Worm (Caenorhabditis elegans) whole organism, L1 larva: ENCODE results near the gene smex-1.
A peak's percentile ranks its signal among the peaks of the same experiment; 100 is the strongest.

Experiments
- C16A3.4 ChIP-seq: fragments of 150-350 bp; optimal IDR thresholded peaks from 2 replicates; lab custom pipeline; 2014; ENCODE audit warnings: missing biosample characterization, missing genetic modification characterization
- C34B4.2 ChIP-seq: sonication (generic microtip); optimal IDR thresholded peaks from 2 replicates; lab custom pipeline; 2017; ENCODE audit warnings: mild to moderate bottlenecking, missing genetic modification characterization, missing compliant biosample characterization
- aha-1 ChIP-seq: fragments of 150-350 bp; optimal IDR thresholded peaks from 2 replicates; lab custom pipeline; 2014; ENCODE audit warnings: missing biosample characterization, missing genetic modification characterization
- aly-2 ChIP-seq: fragments of 150-350 bp; optimal IDR thresholded peaks from 2 replicates; lab custom pipeline; 2014; ENCODE audit warnings: missing biosample characterization, missing genetic modification characterization
- ama-1 ChIP-seq: fragments of 150-350 bp; optimal IDR thresholded peaks from 2 replicates; lab custom pipeline; 2014
- blmp-1 ChIP-seq: fragments of 150-350 bp; optimal IDR thresholded peaks from 2 replicates; lab custom pipeline; 2014; ENCODE audit warnings: missing biosample characterization, missing genetic modification characterization
- ceh-88 ChIP-seq: fragments of 200-800 bp; sonication (Bioruptor generic); IDR thresholded peaks from 2 replicates; pipeline ENCODE4 v1.3.6; 2022; ENCODE audit warnings: missing genetic modification characterization, missing compliant biosample characterization
- ceh-90 ChIP-seq: sonication (generic microtip); optimal IDR thresholded peaks from 2 replicates; lab custom pipeline; 2016; ENCODE audit warnings: missing genetic modification characterization, missing compliant biosample characterization
- ces-1 ChIP-seq: fragments of 150-350 bp; optimal IDR thresholded peaks from 2 replicates; lab custom pipeline; 2014; ENCODE audit warnings: missing biosample characterization, missing genetic modification reagents, missing genetic modification characterization
- dsc-1 ChIP-seq: sonication (generic microtip); optimal IDR thresholded peaks from 2 replicates; lab custom pipeline; 2016; ENCODE audit warnings: mild to moderate bottlenecking, missing genetic modification characterization, missing compliant biosample characterization
- efl-1 ChIP-seq, 4 experiments: fragments of 150-350 bp; optimal IDR thresholded peaks in 3 of 4; peaks in 1 of 4; 1 replicate in 1 of 4; 2 replicates in 3 of 4; lab custom pipeline; 2014; ENCODE audit warnings: missing biosample characterization in 2 of 4, missing genetic modification characterization in 2 of 4, missing genetic modification reagents in 2 of 4
- efl-3 ChIP-seq: fragments of 200-800 bp; sonication (Bioruptor generic); optimal IDR thresholded peaks from 2 replicates; lab custom pipeline; 2018; ENCODE audit warnings: mild to moderate bottlenecking, missing genetic modification characterization, missing compliant biosample characterization
- egl-13 ChIP-seq: sonication (generic microtip); optimal IDR thresholded peaks from 2 replicates; lab custom pipeline; 2016; ENCODE audit warnings: missing genotype, missing genetic modification reagents, missing genetic modification characterization, missing compliant biosample characterization
- egl-27 ChIP-seq, 2 experiments: fragments of 150-350 bp in 1 of 2; sonication (generic microtip); optimal IDR thresholded peaks; 3 replicates each; lab custom pipeline; 2017 to 2018; ENCODE audit warnings: missing biosample characterization in 2 of 2, missing genetic modification characterization in 2 of 2, missing genetic modification reagents in 2 of 2
- elt-2 ChIP-seq: sonication (generic microtip); optimal IDR thresholded peaks from 2 replicates; lab custom pipeline; 2016; ENCODE audit warnings: missing genetic modification characterization, mild to moderate bottlenecking, inconsistent platforms, missing compliant biosample characterization, missing genetic modification reagents
- ets-5 ChIP-seq: fragments of 200-800 bp; sonication (Bioruptor generic); IDR thresholded peaks from 2 replicates; pipeline ENCODE4 v1.3.6; 2022; ENCODE audit warnings: missing genetic modification characterization, missing compliant biosample characterization
- fkh-10 ChIP-seq: sonication (generic microtip); optimal IDR thresholded peaks from 2 replicates; lab custom pipeline; 2017; ENCODE audit warnings: missing biosample characterization, missing genetic modification reagents, missing genetic modification characterization
- fkh-4 ChIP-seq: sonication (generic microtip); optimal IDR thresholded peaks from 2 replicates; lab custom pipeline; 2016; ENCODE audit warnings: missing compliant biosample characterization, missing genetic modification characterization, borderline replicate concordance
- jun-1 ChIP-seq: fragments of 150-350 bp; optimal IDR thresholded peaks from 2 replicates; lab custom pipeline; 2014; ENCODE audit warnings: missing biosample characterization, missing genetic modification reagents, missing genetic modification characterization
- lin-14 ChIP-seq: fragments of 200-800 bp; sonication (Bioruptor generic); optimal IDR thresholded peaks from 2 replicates; lab custom pipeline; 2018; ENCODE audit warnings: mild to moderate bottlenecking, missing genetic modification characterization, moderate library complexity, missing compliant biosample characterization
- lin-39 ChIP-seq: fragments of 150-350 bp; optimal IDR thresholded peaks from 2 replicates; lab custom pipeline; 2014; ENCODE audit warnings: missing biosample characterization, missing genetic modification reagents, missing genetic modification characterization
- lir-3 ChIP-seq: sonication (generic microtip); optimal IDR thresholded peaks from 2 replicates; lab custom pipeline; 2016; ENCODE audit warnings: mild to moderate bottlenecking, missing genetic modification characterization, moderate library complexity, missing compliant biosample characterization; ENCODE audit not compliant: poor library complexity
- mab-9 ChIP-seq: fragments of 200-800 bp; sonication (Bioruptor generic); IDR thresholded peaks from 2 replicates; pipeline ENCODE4 v1.3.6; 2022; ENCODE audit warnings: missing genetic modification reagents, missing genetic modification characterization, missing compliant biosample characterization
- mdl-1 ChIP-seq, 2 experiments: fragments of 150-350 bp; optimal IDR thresholded peaks; 2 replicates each; lab custom pipeline; 2014 to 2017; ENCODE audit warnings: missing biosample characterization in 2 of 2, missing genetic modification characterization in 2 of 2, inconsistent platforms in 1 of 2
- mef-2 ChIP-seq: fragments of 150-350 bp; optimal IDR thresholded peaks from 2 replicates; lab custom pipeline; 2014; ENCODE audit warnings: missing biosample characterization, missing genetic modification characterization
- nhr-12 ChIP-seq: sonication (generic microtip); optimal IDR thresholded peaks from 2 replicates; lab custom pipeline; 2017; ENCODE audit warnings: missing biosample characterization, missing genetic modification characterization
- nhr-19 ChIP-seq: fragments of 200-800 bp; sonication (Bioruptor generic); conservative IDR thresholded peaks from 2 replicates; pipeline ENCODE4 v1.3.6; 2022; ENCODE audit warnings: missing genetic modification characterization, missing compliant biosample characterization
- nhr-20 ChIP-seq: sonication (generic microtip); optimal IDR thresholded peaks from 2 replicates; lab custom pipeline; 2016; ENCODE audit warnings: mild to moderate bottlenecking, missing genetic modification characterization, missing compliant biosample characterization
- nhr-237 ChIP-seq: fragments of 150-350 bp; optimal IDR thresholded peaks from 2 replicates; lab custom pipeline; 2014; ENCODE audit warnings: missing biosample characterization, missing genetic modification characterization
- nhr-28 ChIP-seq: fragments of 150-350 bp; optimal IDR thresholded peaks from 2 replicates; lab custom pipeline; 2014; ENCODE audit warnings: missing biosample characterization, missing genetic modification characterization
- nhr-47 ChIP-seq: sonication (generic microtip); optimal IDR thresholded peaks from 2 replicates; lab custom pipeline; 2016; ENCODE audit warnings: mild to moderate bottlenecking, missing genetic modification characterization, moderate library complexity, missing compliant biosample characterization
- nhr-76 ChIP-seq: sonication (generic microtip); optimal IDR thresholded peaks from 2 replicates; lab custom pipeline; 2017; ENCODE audit warnings: missing biosample characterization, missing genetic modification characterization
- pax-3 ChIP-seq: fragments of 200-800 bp; sonication (Bioruptor generic); optimal IDR thresholded peaks from 2 replicates; lab custom pipeline; 2018; ENCODE audit warnings: mild to moderate bottlenecking, missing genetic modification characterization, moderate library complexity, missing compliant biosample characterization
- skn-1 ChIP-seq: fragments of 150-350 bp; optimal IDR thresholded peaks from 2 replicates; lab custom pipeline; 2014; ENCODE audit warnings: missing biosample characterization, missing genetic modification characterization
- snu-23 ChIP-seq: sonication (generic microtip); optimal IDR thresholded peaks from 2 replicates; lab custom pipeline; 2016; ENCODE audit warnings: missing genetic modification characterization, missing compliant biosample characterization
- sox-4 ChIP-seq: sonication (generic microtip); optimal IDR thresholded peaks from 2 replicates; lab custom pipeline; 2016; ENCODE audit warnings: missing genetic modification characterization, missing compliant biosample characterization
- sptf-1 ChIP-seq: fragments of 150-350 bp; optimal IDR thresholded peaks from 2 replicates; lab custom pipeline; 2014; ENCODE audit warnings: missing biosample characterization, missing genetic modification characterization
- swsn-7 ChIP-seq: sonication (generic microtip); optimal IDR thresholded peaks from 2 replicates; lab custom pipeline; 2016; ENCODE audit warnings: missing genetic modification characterization, missing compliant biosample characterization
- tbx-2 ChIP-seq: sonication (generic microtip); optimal IDR thresholded peaks from 2 replicates; lab custom pipeline; 2016; ENCODE audit warnings: missing genetic modification characterization, missing compliant biosample characterization
- unc-30 ChIP-seq: sonication (generic microtip); optimal IDR thresholded peaks from 2 replicates; lab custom pipeline; 2017; ENCODE audit warnings: missing biosample characterization, missing genetic modification characterization
- unc-62 ChIP-seq: fragments of 150-350 bp; optimal IDR thresholded peaks from 2 replicates; lab custom pipeline; 2014; ENCODE audit warnings: missing biosample characterization, missing genetic modification reagents, missing genetic modification characterization
- xbp-1 ChIP-seq: sonication (generic microtip); optimal IDR thresholded peaks from 2 replicates; lab custom pipeline; 2016; ENCODE audit warnings: missing genetic modification characterization, missing compliant biosample characterization
- zag-1 ChIP-seq: fragments of 150-350 bp; optimal IDR thresholded peaks from 2 replicates; lab custom pipeline; 2014; ENCODE audit warnings: missing biosample characterization, missing genetic modification characterization
- zip-4 ChIP-seq: fragments of 200-800 bp; sonication (Bioruptor generic); optimal IDR thresholded peaks from 2 replicates; lab custom pipeline; 2018; ENCODE audit warnings: mild to moderate bottlenecking, missing genetic modification characterization, moderate library complexity, missing compliant biosample characterization

smex-1 gene

DNA sequence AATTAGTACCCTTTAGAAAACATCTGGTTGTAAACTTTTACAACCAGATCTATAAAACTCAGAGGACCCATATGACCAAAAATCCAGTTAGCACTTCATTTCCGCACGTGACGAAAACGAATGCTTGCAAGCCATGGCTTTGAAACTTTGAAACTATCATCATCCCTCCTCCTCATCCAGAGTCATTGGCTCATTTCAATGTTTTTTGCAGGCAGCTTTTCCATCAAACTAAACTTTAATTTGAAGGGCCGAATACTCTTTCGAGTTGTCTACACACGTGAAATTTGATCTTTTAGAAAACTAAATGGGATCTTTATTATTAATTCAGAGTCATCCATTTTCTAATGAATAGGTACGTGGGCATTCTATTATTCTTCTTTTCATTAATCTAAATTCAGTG, 33.6 kb downstream of the smex-1 start:
- peak; percentile 13 for TF ChIP-seq lin-14 (GFP tag; lab: Kevin White, UChicago)
- no peak for TF ChIP-seq nhr-76 (tag; lab: Kevin White, UChicago)
- TF ChIP-seq, all 84 proteins: peak for 1

- TF ChIP-seq ces-1 (GFP tag; lab: Kevin White, UChicago): no peak
- TF ChIP-seq ets-5: no peak
- TF ChIP-seq tbx-2 (tag; lab: Kevin White, UChicago): no peak
- TF ChIP-seq lin-14 (GFP tag; lab: Kevin White, UChicago): no peak
- TF ChIP-seq pax-3 (tag; lab: Kevin White, UChicago): no peak
These were observed 36.8 kb downstream of the smex-1 start, which contains the start of gene C16D9.1 for ce11 chrV:8259016-8259415. TSS of gene C16D9.1 (plus strand) at chrV:8259316.

ce11 chrV:8254973-8255372, 40.8 kb downstream of the smex-1 start:
- TF ChIP-seq blmp-1 (tag; lab: Kevin White, UChicago) (peak; percentile 68), swsn-7 (tag; lab: Kevin White, UChicago) (no peak), lin-14 (GFP tag; lab: Kevin White, UChicago) (peak; percentile 6)

DNA sequence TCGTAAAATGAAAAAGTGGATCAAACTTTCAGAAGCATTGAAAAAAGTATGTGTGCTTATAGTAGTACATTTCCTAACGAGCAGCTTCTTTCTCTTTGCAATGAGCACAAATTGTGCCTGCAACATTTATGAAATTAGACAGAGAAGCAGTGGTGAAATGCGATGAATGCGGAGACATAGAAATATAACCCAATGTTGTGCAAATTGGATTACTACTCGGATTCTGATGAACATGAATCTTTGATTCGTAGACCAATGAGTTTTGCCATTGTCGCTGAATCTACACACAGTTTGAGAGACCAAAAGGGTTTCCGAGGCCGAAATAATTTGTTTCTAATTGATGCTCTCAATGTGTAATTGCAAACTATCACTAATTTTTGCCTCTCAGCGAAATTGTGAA, 41.8 kb downstream of the smex-1 start:
- no peak for TF ChIP-seq nhr-28 (tag; lab: Kevin White, UChicago)
- TF ChIP-seq lin-14 (GFP tag; lab: Kevin White, UChicago): peak; percentile 18
- TF ChIP-seq mdl-1 (tag; optimal IDR thresholded peaks at IDR 0.05; lab: Kevin White, UChicago): no peak
- no peak for TF ChIP-seq efl-1 (optimal IDR thresholded peaks at IDR 0.05; lab: Kevin White, UChicago)
- peak in 1 of 2 experiments; percentile 41 for TF ChIP-seq efl-1 (GFP tag; optimal IDR thresholded peaks at IDR 0.05 in 1 of 2; lab: Kevin White, UChicago)

ce11 chrV:8252532-8252931, 43.2 kb downstream of the smex-1 start:
- TF ChIP-seq unc-62 (GFP tag; lab: Kevin White, UChicago) (no peak), aha-1 (tag; lab: Kevin White, UChicago) (no peak), C34B4.2 (tag; lab: Kevin White, UChicago) (no peak), pax-3 (tag; lab: Kevin White, UChicago) (no peak), efl-1 (optimal IDR thresholded peaks at IDR 0.05; lab: Kevin White, UChicago) (no peak), efl-1 (GFP tag; optimal IDR thresholded peaks at IDR 0.05 in 1 of 2; lab: Kevin White, UChicago) (no peak), snu-23 (GFP tag; lab: Kevin White, UChicago) (peak; percentile 21), fkh-10 (GFP tag; lab: Kevin White, UChicago) (no peak), ets-5 (no peak), ama-1 (lab: Kevin White, UChicago) (no peak), nhr-20 (peak; percentile 6), xbp-1 (tag; lab: Kevin White, UChicago) (no peak), egl-13 (tag; lab: Kevin White, UChicago) (no peak), zip-4 (GFP tag; lab: Kevin White, UChicago) (no peak), egl-27 (tag; optimal IDR thresholded peaks at IDR 0.05; lab: Kevin White, UChicago) (no peak), nhr-237 (tag; lab: Kevin White, UChicago) (no peak), elt-2 (no peak), mef-2 (no peak), mdl-1 (tag; optimal IDR thresholded peaks at IDR 0.05; lab: Kevin White, UChicago) (peak in 1 of 2 experiments; percentile 12), ces-1 (GFP tag; lab: Kevin White, UChicago) (no peak), skn-1 (no peak), nhr-12 (tag; lab: Kevin White, UChicago) (no peak), lir-3 (tag; lab: Kevin White, UChicago) (no peak), unc-30 (no peak), mab-9 (GFP tag; lab: Robert Waterston, UW) (no peak), aly-2 (tag; lab: Kevin White, UChicago) (no peak), sox-4 (tag; lab: Kevin White, UChicago) (no peak), lin-39 (tag; lab: Kevin White, UChicago) (peak; percentile 68), fkh-4 (tag; lab: Kevin White, UChicago) (no peak), nhr-19 (GFP tag; lab: Robert Waterston, UW) (peak; percentile 36; the same call in 1 of the 2 replicates), jun-1 (tag; lab: Kevin White, UChicago) (no peak), ceh-88 (no peak), efl-3 (no peak), C16A3.4 (tag; lab: Kevin White, UChicago) (no peak), ceh-90 (tag; lab: Kevin White, UChicago) (no peak), zag-1 (tag; lab: Kevin White, UChicago) (no peak), sptf-1 (tag; lab: Kevin White, UChicago) (no peak), dsc-1 (tag; lab: Kevin White, UChicago) (no peak), nhr-47 (no peak)
